Fruit fly (Drosophila melanogaster) whole organism, embryonic: ENCODE measurements around the gene Idh3g.

Source experiments
- C15 ChIP-seq: fragments of 200-800 bp; sonication (Bioruptor generic); IDR thresholded peaks from 3 replicates; pipeline ENCODE4 v1.3.6; 2022; ENCODE audit warnings: missing biosample characterization, missing genetic modification characterization
- CG1024 ChIP-seq: fragments of 200-800 bp; sonication (Bioruptor generic); IDR thresholded peaks from 2 replicates; pipeline ENCODE4 v1.3.6; 2022; ENCODE audit warnings: missing biosample characterization, missing genetic modification characterization
- CG10321 ChIP-seq: fragments of 200-800 bp; sonication (Bioruptor generic); IDR thresholded peaks from 2 replicates; pipeline ENCODE4 v1.3.6; 2022; ENCODE audit warnings: missing biosample characterization, missing genetic modification characterization
- CG12236 ChIP-seq: fragments of 200-800 bp; sonication (Bioruptor generic); optimal IDR thresholded peaks from 2 replicates; lab custom pipeline; 2016; ENCODE audit warnings: missing biosample characterization, missing genetic modification characterization
- CG12299 ChIP-seq: fragments of 200-800 bp; sonication (Bioruptor generic); optimal IDR thresholded peaks from 2 replicates; lab custom pipeline; 2018; ENCODE audit warnings: missing biosample characterization, mild to moderate bottlenecking, missing genetic modification characterization
- CG12391 ChIP-seq: fragments of 200-800 bp; sonication (Bioruptor generic); optimal IDR thresholded peaks from 3 replicates; lab custom pipeline; 2018; ENCODE audit warnings: missing biosample characterization, mild to moderate bottlenecking, missing genetic modification characterization, moderate library complexity
- CG12659 ChIP-seq: fragments of 200-800 bp; sonication (Bioruptor generic); optimal IDR thresholded peaks from 3 replicates; lab custom pipeline; 2017; ENCODE audit warnings: mild to moderate bottlenecking, missing biosample characterization, missing genetic modification reagents, missing genetic modification characterization
- CG13424 ChIP-seq: fragments of 200-800 bp; sonication (Bioruptor generic); optimal IDR thresholded peaks from 2 replicates; lab custom pipeline; 2019; ENCODE audit warnings: missing biosample characterization, mild to moderate bottlenecking, missing genetic modification characterization, moderate library complexity
- CG15269 ChIP-seq: fragments of 200-800 bp; sonication (Bioruptor generic); optimal IDR thresholded peaks from 2 replicates; lab custom pipeline; 2018; ENCODE audit warnings: missing biosample characterization, mild to moderate bottlenecking, missing genetic modification characterization, moderate library complexity
- CG1647 ChIP-seq: fragments of 200-800 bp; sonication (Bioruptor generic); optimal IDR thresholded peaks from 3 replicates; lab custom pipeline; 2016; ENCODE audit warnings: missing biosample characterization, missing genetic modification characterization
- CG17802 ChIP-seq: fragments of 200-800 bp; sonication (Bioruptor generic); optimal IDR thresholded peaks from 2 replicates; lab custom pipeline; 2018; ENCODE audit warnings: missing biosample characterization, mild to moderate bottlenecking, missing genetic modification characterization, moderate library complexity
- CG17912 ChIP-seq: fragments of 200-800 bp; sonication (Bioruptor generic); optimal IDR thresholded peaks from 2 replicates; lab custom pipeline; 2018; ENCODE audit warnings: missing biosample characterization, mild to moderate bottlenecking, missing genetic modification characterization
- CG31365 ChIP-seq: fragments of 200-800 bp; sonication (Bioruptor generic); optimal IDR thresholded peaks from 2 replicates; lab custom pipeline; 2018; ENCODE audit warnings: missing biosample characterization, mild to moderate bottlenecking, missing genetic modification characterization
- CG33557 ChIP-seq: fragments of 200-800 bp; sonication (Bioruptor generic); optimal IDR thresholded peaks from 2 replicates; lab custom pipeline; 2019; ENCODE audit warnings: missing biosample characterization, mild to moderate bottlenecking, missing genetic modification characterization, moderate library complexity
- CG4424 ChIP-seq: fragments of 200-800 bp; sonication (Bioruptor generic); optimal IDR thresholded peaks from 3 replicates; lab custom pipeline; 2016; ENCODE audit warnings: missing biosample characterization, missing genetic modification characterization
- CG5180 ChIP-seq: fragments of 200-800 bp; sonication (Bioruptor generic); optimal IDR thresholded peaks from 3 replicates; lab custom pipeline; 2017; ENCODE audit warnings: missing biosample characterization, missing genetic modification characterization, mild to moderate bottlenecking, moderate library complexity, missing genetic modification reagents
- CG5953 ChIP-seq: fragments of 200-800 bp; sonication (Bioruptor generic); IDR thresholded peaks from 2 replicates; pipeline ENCODE4 v1.3.6; 2022; ENCODE audit warnings: missing biosample characterization, missing genetic modification characterization
- CG6854 ChIP-seq: fragments of 200-800 bp; sonication (Bioruptor generic); optimal IDR thresholded peaks from 3 replicates; lab custom pipeline; 2017; ENCODE audit warnings: missing biosample characterization, mild to moderate bottlenecking, missing genetic modification characterization
- CG7839 ChIP-seq: fragments of 200-800 bp; sonication (Bioruptor generic); optimal IDR thresholded peaks from 3 replicates; lab custom pipeline; 2018; ENCODE audit warnings: missing biosample characterization, mild to moderate bottlenecking, missing genetic modification characterization, moderate library complexity
- CG8944 ChIP-seq: fragments of 200-800 bp; sonication (Bioruptor generic); optimal IDR thresholded peaks from 3 replicates; lab custom pipeline; 2016; ENCODE audit warnings: missing biosample characterization, missing genetic modification characterization
- CG9437 ChIP-seq: fragments of 200-800 bp; sonication (Bioruptor generic); optimal IDR thresholded peaks from 2 replicates; lab custom pipeline; 2018; ENCODE audit warnings: missing biosample characterization, mild to moderate bottlenecking, missing genetic modification characterization
- Doc2 ChIP-seq: fragments of 200-800 bp; sonication (Bioruptor generic); IDR thresholded peaks from 2 replicates; pipeline ENCODE4 v1.3.6; 2022; ENCODE audit warnings: missing biosample characterization, missing genetic modification characterization
- Drgx ChIP-seq: fragments of 200-800 bp; sonication (Bioruptor generic); IDR thresholded peaks from 2 replicates; pipeline ENCODE4 v1.3.6; 2022; ENCODE audit warnings: missing biosample characterization, missing genetic modification characterization
- ERR ChIP-seq: fragments of 200-800 bp; sonication (Bioruptor generic); optimal IDR thresholded peaks from 2 replicates; lab custom pipeline; 2016; ENCODE audit warnings: missing biosample characterization, missing genetic modification characterization
- H2.0 ChIP-seq: fragments of 200-800 bp; sonication (Bioruptor generic); IDR thresholded peaks from 2 replicates; pipeline ENCODE4 v1.3.6; 2022; ENCODE audit warnings: missing biosample characterization, missing genetic modification characterization
- HHEX ChIP-seq: fragments of 200-800 bp; sonication (Bioruptor generic); optimal IDR thresholded peaks from 3 replicates; lab custom pipeline; 2017; ENCODE audit warnings: missing biosample characterization, mild to moderate bottlenecking, missing genetic modification characterization, missing genetic modification reagents
- HLH4C ChIP-seq: fragments of 200-800 bp; sonication (Bioruptor generic); IDR thresholded peaks from 3 replicates; pipeline ENCODE4 v1.3.6; 2022; ENCODE audit warnings: missing biosample characterization, missing genetic modification characterization; ENCODE audit not compliant: partially characterized antibody
- HLH54F ChIP-seq: fragments of 200-800 bp; sonication (Bioruptor generic); optimal IDR thresholded peaks from 3 replicates; lab custom pipeline; 2016; ENCODE audit warnings: missing biosample characterization, missing genetic modification characterization
- Hand ChIP-seq: fragments of 200-800 bp; sonication (Bioruptor generic); optimal IDR thresholded peaks from 2 replicates; lab custom pipeline; 2017; ENCODE audit warnings: mild to moderate bottlenecking, missing biosample characterization, missing genetic modification reagents, missing genetic modification characterization
- HmgD ChIP-seq: fragments of 200-800 bp; sonication (Bioruptor generic); optimal IDR thresholded peaks from 3 replicates; lab custom pipeline; 2016; ENCODE audit warnings: missing biosample characterization, missing genetic modification characterization
- Hmx ChIP-seq: fragments of 200-800 bp; sonication (Bioruptor generic); optimal IDR thresholded peaks from 2 replicates; lab custom pipeline; 2016; ENCODE audit warnings: missing biosample characterization, missing genetic modification characterization
- Kr ChIP-seq: fragments of 200-800 bp; sonication (Bioruptor generic); optimal IDR thresholded peaks from 2 replicates; lab custom pipeline; 2017; ENCODE audit warnings: missing biosample characterization, mild to moderate bottlenecking, missing genetic modification characterization
- Sin3A ChIP-seq: fragments of >200 bp; optimal IDR thresholded peaks from 2 replicates; lab custom pipeline; 2018
- Sry-β ChIP-seq: fragments of 200-800 bp; sonication (Bioruptor generic); optimal IDR thresholded peaks from 2 replicates; lab custom pipeline; 2018; ENCODE audit warnings: missing biosample characterization, mild to moderate bottlenecking, missing genetic modification characterization, moderate library complexity
- Sry-δ ChIP-seq: fragments of 200-800 bp; sonication (Bioruptor generic); optimal IDR thresholded peaks from 2 replicates; lab custom pipeline; 2016; ENCODE audit warnings: missing biosample characterization, missing genetic modification characterization
- Ssrp ChIP-seq: fragments of 200-800 bp; sonication (Bioruptor generic); optimal IDR thresholded peaks from 2 replicates; lab custom pipeline; 2018; ENCODE audit warnings: missing biosample characterization, mild to moderate bottlenecking, missing genetic modification characterization, moderate library complexity
- YL-1 ChIP-seq: fragments of 200-800 bp; sonication (Bioruptor generic); optimal IDR thresholded peaks from 3 replicates; lab custom pipeline; 2017; ENCODE audit warnings: missing biosample characterization, mild to moderate bottlenecking, missing genetic modification characterization
- caup ChIP-seq: fragments of 200-800 bp; sonication (Bioruptor generic); optimal IDR thresholded peaks from 3 replicates; lab custom pipeline; 2017; ENCODE audit warnings: missing biosample characterization, mild to moderate bottlenecking, missing genetic modification characterization, moderate library complexity; ENCODE audit not compliant: severe bottlenecking
- chn ChIP-seq: fragments of 200-800 bp; sonication (Bioruptor generic); optimal IDR thresholded peaks from 2 replicates; lab custom pipeline; 2016; ENCODE audit warnings: missing biosample characterization, missing genetic modification characterization
- croc ChIP-seq: fragments of 200-800 bp; sonication (Bioruptor generic); conservative IDR thresholded peaks from 3 replicates; pipeline ENCODE4 v1.3.6; 2022; ENCODE audit warnings: missing biosample characterization, missing genetic modification characterization
- crp ChIP-seq, 2 experiments: fragments of 200-800 bp; sonication (Bioruptor generic); optimal IDR thresholded peaks; 2 replicates in 1 of 2; 3 replicates in 1 of 2; lab custom pipeline; 2017; ENCODE audit warnings: missing biosample characterization in 2 of 2, missing genetic modification characterization in 2 of 2, mild to moderate bottlenecking in 1 of 2, moderate library complexity in 1 of 2
- fru ChIP-seq: fragments of >200 bp; optimal IDR thresholded peaks from 2 replicates; lab custom pipeline; 2017
- gsb ChIP-seq: fragments of 200-800 bp; sonication (Bioruptor generic); IDR thresholded peaks from 2 replicates; pipeline ENCODE4 v1.3.6; 2022; ENCODE audit warnings: missing biosample characterization, missing genetic modification characterization
- jigr1 ChIP-seq: fragments of 200-800 bp; sonication (Bioruptor generic); IDR thresholded peaks from 3 replicates; pipeline ENCODE4 v1.3.6; 2022; ENCODE audit warnings: missing biosample characterization, missing genetic modification characterization
- lbe ChIP-seq: fragments of 200-800 bp; sonication (Bioruptor generic); optimal IDR thresholded peaks from 2 replicates; lab custom pipeline; 2016; ENCODE audit warnings: missing biosample characterization, mild to moderate bottlenecking, missing genetic modification characterization
- nau ChIP-seq: fragments of 200-800 bp; sonication (Bioruptor generic); optimal IDR thresholded peaks from 3 replicates; lab custom pipeline; 2017; ENCODE audit warnings: missing biosample characterization, mild to moderate bottlenecking, missing genetic modification characterization, missing genetic modification reagents
- otp ChIP-seq: fragments of 200-800 bp; sonication (Bioruptor generic); IDR thresholded peaks from 3 replicates; pipeline ENCODE4, ENCODE4 v1.3.6; 2022; ENCODE audit warnings: missing biosample characterization, missing genetic modification characterization
- phol ChIP-seq: fragments of 200-800 bp; sonication (Bioruptor generic); optimal IDR thresholded peaks from 3 replicates; lab custom pipeline; 2018; ENCODE audit warnings: missing biosample characterization, mild to moderate bottlenecking, missing genetic modification characterization, moderate library complexity
- sens-2 ChIP-seq: fragments of 200-800 bp; sonication (Bioruptor generic); IDR thresholded peaks from 2 replicates; pipeline ENCODE4 v1.3.6; 2022; ENCODE audit warnings: missing biosample characterization, missing genetic modification characterization
- stc ChIP-seq: fragments of 200-800 bp; sonication (Bioruptor generic); IDR thresholded peaks from 2 replicates; pipeline ENCODE4 v1.3.6; 2022; ENCODE audit warnings: missing biosample characterization, missing genetic modification characterization
- unc-4 ChIP-seq: fragments of 200-800 bp; sonication (Bioruptor generic); IDR thresholded peaks from 2 replicates; pipeline ENCODE4 v1.3.6; 2022; ENCODE audit warnings: missing biosample characterization, missing genetic modification characterization; ENCODE audit not compliant: partially characterized antibody

The Idh3g gene

DNA sequence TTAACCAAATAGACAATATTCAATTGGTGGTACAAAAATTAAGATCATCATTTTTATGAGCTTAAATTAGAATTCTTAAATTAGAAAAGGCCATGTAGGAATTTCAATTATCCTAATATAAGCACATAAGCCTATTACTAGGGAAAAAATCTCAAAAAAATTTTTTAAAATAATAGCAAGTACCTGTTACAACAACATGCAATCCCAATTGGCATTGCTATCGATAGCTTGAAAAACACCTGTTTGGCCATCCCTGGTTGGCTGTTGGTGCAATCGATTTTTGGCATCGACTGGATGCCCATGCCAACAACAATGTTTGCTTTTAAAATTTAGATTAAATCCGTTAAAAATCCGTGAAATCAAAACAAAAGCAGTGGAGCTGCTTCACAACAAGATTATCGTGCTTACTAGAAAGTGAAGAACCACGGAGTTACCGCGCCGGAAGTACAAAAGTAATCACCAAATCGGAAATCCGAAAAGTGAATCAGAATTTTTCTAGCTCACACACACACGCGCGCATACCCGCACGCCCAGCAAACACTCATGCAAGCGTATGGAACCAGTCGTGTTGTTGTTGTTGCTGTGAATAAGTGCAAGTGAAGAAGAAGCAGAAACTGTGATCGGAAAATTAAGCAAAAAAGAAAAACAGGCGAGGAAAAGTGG is 19.0 kb upstream of the Idh3g start, which contains the start of gene RASSF8 (continued):
- TF ChIP-seq croc (GFP tag; lab: Robert Waterston, UW) (no peak), Drgx (GFP tag; lab: Robert Waterston, UW) (no peak), gsb (GFP tag; lab: Robert Waterston, UW) (no peak), CG17912 (GFP tag; lab: Kevin White, UChicago) (no peak), CG5953 (no peak), CG13424 (tag; lab: Kevin White, UChicago) (peak; percentile 20), CG7839 (tag; lab: Kevin White, UChicago) (no peak), Hand (GFP tag; lab: Kevin White, UChicago) (no peak), CG9437 (GFP tag; lab: Kevin White, UChicago) (no peak), caup (no peak), otp (GFP tag; lab: Robert Waterston, UW) (no peak), HLH54F (peak; percentile 60), nau (no peak), fru (lab: Kevin White, UChicago) (no peak), C15 (GFP tag; lab: Robert Waterston, UW) (no peak), crp (GFP tag; optimal IDR thresholded peaks at IDR 0.05; lab: Kevin White, UChicago) (no peak), CG17802 (tag; lab: Kevin White, UChicago) (no peak), sens-2 (GFP tag; lab: Robert Waterston, UW) (no peak), lbe (no peak), jigr1 (GFP tag; lab: Robert Waterston, UW) (peak; percentile 78; the same call in 2 of the 3 replicates), CG6854 (no peak), YL-1 (GFP tag; lab: Kevin White, UChicago) (peak; percentile 47), HmgD (GFP tag; lab: Kevin White, UChicago) (no peak), CG12659 (GFP tag; lab: Kevin White, UChicago) (peak; percentile 36), Hmx (GFP tag; lab: Kevin White, UChicago) (no peak), Doc2 (GFP tag; lab: Robert Waterston, UW) (no peak), Sin3A (lab: Kevin White, UChicago) (peak; percentile 41), phol (tag; lab: Kevin White, UChicago) (no peak), CG4424 (GFP tag; lab: Kevin White, UChicago) (peak; percentile 21), CG12236 (no peak), Ssrp (tag; lab: Kevin White, UChicago) (no peak), H2.0 (GFP tag; lab: Robert Waterston, UW) (no peak), HLH4C (GFP tag; lab: Robert Waterston, UW) (peak; percentile 68), CG31365 (tag; lab: Kevin White, UChicago) (no peak), chn (GFP tag; lab: Kevin White, UChicago) (peak; percentile 38), CG12391 (peak; percentile 30), CG10321 (GFP tag; lab: Robert Waterston, UW) (no peak), CG12299 (tag; lab: Kevin White, UChicago) (no peak), CG15269 (tag; lab: Kevin White, UChicago) (no peak), Sry-β (GFP tag; lab: Kevin White, UChicago) (no peak), Sry-δ (GFP tag; lab: Kevin White, UChicago) (peak; percentile 77), CG1024 (GFP tag; lab: Robert Waterston, UW) (no peak), HHEX (GFP tag; lab: Kevin White, UChicago) (no peak), Kr (GFP tag; lab: Kevin White, UChicago) (no peak), ERR (GFP tag; lab: Kevin White, UChicago) (no peak), unc-4 (GFP tag; lab: Robert Waterston, UW) (peak; percentile 61), CG8944 (GFP tag; lab: Kevin White, UChicago) (peak; percentile 22), CG33557 (GFP tag; lab: Kevin White, UChicago) (no peak), CG5180 (GFP tag; lab: Kevin White, UChicago) (no peak), stc (GFP tag; lab: Robert Waterston, UW) (no peak), CG1647 (peak; percentile 4)
